Worm (Caenorhabditis elegans): ENCODE measurements around the gene srh-166.

DNA sequence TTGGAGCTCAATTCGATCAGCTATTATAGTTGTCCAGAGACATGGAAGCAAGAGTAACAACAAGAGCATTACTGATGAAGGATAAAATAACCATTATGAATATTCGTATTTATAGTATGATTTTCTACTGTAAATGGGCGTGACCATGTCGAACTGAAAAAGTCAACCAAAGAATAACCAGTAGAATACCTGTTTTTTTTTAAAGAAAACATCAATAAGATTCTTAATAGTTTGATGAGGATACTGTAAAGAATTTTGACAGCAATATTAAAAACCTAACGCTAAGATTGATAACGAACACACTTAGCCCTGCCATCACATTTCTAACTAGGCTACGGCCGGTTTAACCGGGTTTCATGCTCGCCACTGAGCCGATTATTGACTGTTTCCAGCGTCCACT lies 27.3 kb upstream of the srh-166 start, which contains the start of gene vmo-1:
- TF ChIP-seq dao-5 (tag; optimal IDR thresholded peaks at IDR 0.05) = no peak
- TF ChIP-seq W03F9.2 (tag; optimal IDR thresholded peaks at IDR 0.05) = no peak

Measured in whole organism, L4/young adult.